Fruit fly (Drosophila melanogaster): ENCODE data around the gene Sgsf.

DNA sequence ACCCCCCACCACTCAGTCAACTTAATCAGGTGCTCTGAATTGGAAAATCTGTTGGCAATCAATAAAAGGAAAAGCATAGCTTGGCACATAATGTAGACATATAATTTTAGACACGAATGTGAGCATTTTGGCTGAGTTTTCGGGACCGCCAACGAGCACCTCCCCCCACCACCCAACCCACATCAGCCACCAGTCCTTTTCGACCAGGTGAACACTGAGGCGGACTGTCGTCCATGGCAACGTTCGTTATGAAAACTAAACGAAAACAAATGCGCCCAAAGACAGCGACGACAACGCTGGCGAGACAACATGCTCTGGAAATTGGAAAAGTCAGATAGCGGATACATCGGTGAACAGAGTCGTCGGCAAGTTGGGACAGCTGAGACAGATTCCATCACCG, 41.6 kb downstream of the Sgsf start, which contains the start of gene GstD11:
- no peak for TF ChIP-seq EcR (GFP tag; optimal IDR thresholded peaks at IDR 0.05)
- TF ChIP-seq psq (optimal IDR thresholded peaks at IDR 0.05), result no peak
- no peak for TF ChIP-seq pan (optimal IDR thresholded peaks at IDR 0.05)
- TF ChIP-seq CG8478 (optimal IDR thresholded peaks at IDR 0.05), result no peak
